Worm (Caenorhabditis elegans) whole organism, L2 larva: ENCODE measurements around the gene aldo-2.

Experiments used
- aly-2 ChIP-seq: fragments of 150-350 bp; optimal IDR thresholded peaks from 2 replicates; lab custom pipeline; 2014; ENCODE audit warnings: missing biosample characterization, missing genetic modification characterization
- elt-1 ChIP-seq: fragments of 150-350 bp; optimal IDR thresholded peaks from 2 replicates; lab custom pipeline; 2014; ENCODE audit warnings: missing biosample characterization, missing genetic modification characterization
- lin-13 ChIP-seq: fragments of 150-350 bp; optimal IDR thresholded peaks from 2 replicates; lab custom pipeline; 2014; ENCODE audit warnings: missing biosample characterization, missing genetic modification reagents, missing genetic modification characterization
- nhr-11 ChIP-seq: fragments of 150-350 bp; optimal IDR thresholded peaks from 2 replicates; lab custom pipeline; 2014; ENCODE audit warnings: missing biosample characterization, missing genetic modification characterization
- snpc-4 ChIP-seq: fragments of 150-350 bp; optimal IDR thresholded peaks from 2 replicates; lab custom pipeline; 2014; ENCODE audit warnings: missing biosample characterization, missing genetic modification characterization
- ztf-11 ChIP-seq: sonication (generic microtip); optimal IDR thresholded peaks from 2 replicates; lab custom pipeline; 2017; ENCODE audit warnings: missing biosample characterization, missing genetic modification characterization

DNA sequence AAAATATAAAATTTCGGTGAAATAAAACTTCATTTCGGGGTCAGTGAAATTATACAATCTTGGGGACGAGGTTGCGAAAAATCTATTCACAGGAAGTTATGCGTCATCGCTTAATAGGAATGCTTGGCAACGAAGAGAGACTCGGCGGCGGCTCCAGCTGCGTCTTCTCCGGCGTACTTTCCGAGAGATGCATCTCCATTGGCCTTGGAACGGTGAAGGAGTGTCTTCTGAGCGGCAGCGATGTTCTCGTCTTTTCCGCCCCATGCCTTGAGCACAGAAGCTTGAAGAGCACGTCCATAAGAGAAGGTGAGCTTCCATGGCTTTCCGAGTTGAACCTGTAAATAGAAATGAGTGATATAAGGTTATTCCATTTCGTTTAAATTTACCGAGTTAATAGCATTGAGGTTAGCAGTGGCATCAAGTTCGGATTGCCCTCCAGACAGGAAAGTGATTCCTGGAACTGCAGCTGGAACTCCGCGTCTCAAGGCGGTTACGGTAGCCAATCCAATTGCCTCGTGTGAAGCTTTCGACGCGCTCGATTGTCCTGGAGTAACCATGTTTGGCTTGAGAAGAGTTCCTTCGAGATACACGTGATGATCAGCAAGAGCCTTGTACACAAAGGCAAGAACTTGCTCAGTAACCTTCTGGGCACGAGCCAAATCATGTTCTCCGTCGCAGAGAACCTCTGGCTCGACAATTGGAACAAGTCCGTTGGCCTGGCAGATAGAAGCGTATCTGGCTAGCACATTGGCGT, 1.6 kb downstream of the aldo-2 start:
- TF ChIP-seq nhr-11 (tag; lab: Kevin White, UChicago) = no peak
- TF ChIP-seq elt-1 (tag; lab: Kevin White, UChicago) = no peak
- TF ChIP-seq lin-13 (GFP tag; lab: Kevin White, UChicago) = no peak
- TF ChIP-seq ztf-11 (tag; lab: Kevin White, UChicago) = no peak
- no peak for TF ChIP-seq aly-2 (tag; lab: Kevin White, UChicago)
- TF ChIP-seq snpc-4 (tag; lab: Kevin White, UChicago) = no peak
